Worm (Caenorhabditis elegans): ENCODE results near the gene W02B12.16.

Gene W02B12.16

ce11 chrII:11453025-11453424, 23.3 kb downstream of the W02B12.16 start, which contains the start of gene rsp-1 (continued):
- TF ChIP-seq ceh-34 (tag; optimal IDR thresholded peaks at IDR 0.05) (peak; percentile 58), pha-2 (tag; optimal IDR thresholded peaks at IDR 0.05) (peak; percentile 33), ets-4 (tag; optimal IDR thresholded peaks at IDR 0.05) (peak; percentile 18), pag-3 (tag; optimal IDR thresholded peaks at IDR 0.05; ENCODE audit: borderline replicate concordance) (peak; percentile 42), unc-3 (GFP tag; conservative IDR thresholded peaks at IDR 0.05) (no peak), unc-3 (tag; optimal IDR thresholded peaks at IDR 0.05) (peak; percentile 66), ceh-48 (tag; optimal IDR thresholded peaks at IDR 0.05) (peak; percentile 88), gmeb-2 (tag; optimal IDR thresholded peaks at IDR 0.05) (peak; percentile 35), odd-2 (tag; optimal IDR thresholded peaks at IDR 0.05) (no peak)

ce11 chrII:11452498-11453005, 23.8 kb downstream of the W02B12.16 start, which contains the start of gene rsp-2:
TSS of gene rsp-2 (minus strand) at chrII:11452955.
- TF ChIP-seq sox-2 (GFP tag; IDR thresholded peaks at IDR 0.05), result no peak
- TF ChIP-seq ceh-34 (tag; optimal IDR thresholded peaks at IDR 0.05), result no peak
- no peak for TF ChIP-seq pqm-1 (tag; optimal IDR thresholded peaks at IDR 0.05)
- no peak for TF ChIP-seq mec-3 (tag; optimal IDR thresholded peaks at IDR 0.05; ENCODE audit: borderline replicate concordance)
- no peak for TF ChIP-seq K02D7.2 (tag; optimal IDR thresholded peaks at IDR 0.05)

ce11 chrII:11451738-11452137, 24.6 kb downstream of the W02B12.16 start:
- no peak for TF ChIP-seq ceh-14 (tag; optimal IDR thresholded peaks at IDR 0.05)
- TF ChIP-seq ama-1 (optimal IDR thresholded peaks at IDR 0.05), result no peak
- no peak for TF ChIP-seq nhr-11 (tag; optimal IDR thresholded peaks at IDR 0.05)
- TF ChIP-seq ttx-3 (tag; optimal IDR thresholded peaks at IDR 0.05), result no peak
- TF ChIP-seq dve-1 (tag; optimal IDR thresholded peaks at IDR 0.05), result no peak
- TF ChIP-seq unc-42 (tag; optimal IDR thresholded peaks at IDR 0.05), result no peak
- TF ChIP-seq ets-4 (tag; optimal IDR thresholded peaks at IDR 0.05), result no peak
- TF ChIP-seq fax-1 (tag; optimal IDR thresholded peaks at IDR 0.05), result no peak
- TF ChIP-seq gmeb-2 (tag; optimal IDR thresholded peaks at IDR 0.05), result no peak
- no peak for TF ChIP-seq nhr-232 (tag; optimal IDR thresholded peaks at IDR 0.05)
- TF ChIP-seq npax-4 (tag; optimal IDR thresholded peaks at IDR 0.05), result no peak
- no peak for TF ChIP-seq pag-3 (tag; optimal IDR thresholded peaks at IDR 0.05; ENCODE audit: borderline replicate concordance)
- no peak for TF ChIP-seq ceh-19 (GFP tag; optimal IDR thresholded peaks at IDR 0.05)
- TF ChIP-seq ceh-31 (tag; optimal IDR thresholded peaks at IDR 0.05), result no peak

ce11 chrII:11450882-11451281, 25.4 kb downstream of the W02B12.16 start:
- TF ChIP-seq gmeb-2 (tag; optimal IDR thresholded peaks at IDR 0.05), result no peak
- no peak for TF ChIP-seq unc-42 (tag; optimal IDR thresholded peaks at IDR 0.05)
- no peak for TF ChIP-seq eyg-1 (tag; optimal IDR thresholded peaks at IDR 0.05)
- no peak for TF ChIP-seq sox-4 (tag; optimal IDR thresholded peaks at IDR 0.05)
- TF ChIP-seq F13H6.1 (tag; optimal IDR thresholded peaks at IDR 0.05), result no peak
- TF ChIP-seq ahr-1 (tag; optimal IDR thresholded peaks at IDR 0.05), result no peak
- no peak for TF ChIP-seq pha-4 (tag; optimal IDR thresholded peaks at IDR 0.05)
- TF ChIP-seq T23F11.4 (GFP tag; optimal IDR thresholded peaks at IDR 0.05), result no peak
- TF ChIP-seq madf-2 (tag; optimal IDR thresholded peaks at IDR 0.05), result no peak
- TF ChIP-seq pqm-1 (tag; optimal IDR thresholded peaks at IDR 0.05), result no peak
- no peak for TF ChIP-seq ceh-22 (tag; optimal IDR thresholded peaks at IDR 0.05)
- TF ChIP-seq pag-3 (tag; optimal IDR thresholded peaks at IDR 0.05; ENCODE audit: borderline replicate concordance), result no peak
- no peak for TF ChIP-seq hlh-30 (tag; optimal IDR thresholded peaks at IDR 0.05; ENCODE audit: insufficient read depth)
- TF ChIP-seq ceh-18 (tag; optimal IDR thresholded peaks at IDR 0.05), result no peak
- no peak for TF ChIP-seq K09A11.1 (tag; optimal IDR thresholded peaks at IDR 0.05; ENCODE audit: insufficient read depth)
- no peak for TF ChIP-seq lim-6 (tag; optimal IDR thresholded peaks at IDR 0.05)
- no peak for TF ChIP-seq ceh-48 (tag; optimal IDR thresholded peaks at IDR 0.05)

Data from whole organism, late embryonic.